Worm (Caenorhabditis elegans) whole organism, young adult: Measurements from ENCODE around the gene clc-6.

Experiments used
- D2030.7 ChIP-seq: fragments of 200-800 bp; sonication (Bioruptor generic); IDR thresholded peaks from 2 replicates; pipeline ENCODE4 v1.3.6; 2022; ENCODE audit warnings: missing genetic modification reagents, missing genetic modification characterization, missing compliant biosample characterization
- F22D6.2 ChIP-seq: sonication (generic microtip); optimal IDR thresholded peaks from 2 replicates; lab custom pipeline; 2016; ENCODE audit warnings: mild to moderate bottlenecking, missing genetic modification characterization, missing compliant biosample characterization
- F23B12.7 ChIP-seq: sonication (generic microtip); optimal IDR thresholded peaks from 2 replicates; lab custom pipeline; 2017; ENCODE audit warnings: missing genetic modification characterization, mild to moderate bottlenecking, missing compliant biosample characterization, antibody characterized with exemption, moderate library complexity; ENCODE audit not compliant: insufficient read depth
- F39B2.1 ChIP-seq: fragments of 200-800 bp; sonication (Bioruptor generic); IDR thresholded peaks from 2 replicates; pipeline ENCODE4 v1.3.6; 2022; ENCODE audit warnings: missing genetic modification reagents, missing genetic modification characterization, missing compliant biosample characterization
- F55B11.4 ChIP-seq: sonication (generic microtip); optimal IDR thresholded peaks from 2 replicates; lab custom pipeline; 2016; ENCODE audit warnings: missing compliant biosample characterization, missing genetic modification characterization, borderline replicate concordance; ENCODE audit not compliant: insufficient read depth
- F57C9.4 ChIP-seq: sonication (generic microtip); optimal IDR thresholded peaks from 2 replicates; lab custom pipeline; 2017; ENCODE audit warnings: mild to moderate bottlenecking, missing genetic modification characterization, missing compliant biosample characterization
- Y67H2A.10 ChIP-seq: fragments of 200-800 bp; sonication (Bioruptor generic); conservative IDR thresholded peaks from 2 replicates; pipeline ENCODE4 v1.3.6; 2022; ENCODE audit warnings: missing genetic modification reagents, missing genetic modification characterization, missing compliant biosample characterization
- ZK185.1 ChIP-seq: sonication (generic microtip); optimal IDR thresholded peaks from 2 replicates; lab custom pipeline; 2016; ENCODE audit warnings: mild to moderate bottlenecking, missing genetic modification characterization, missing compliant biosample characterization; ENCODE audit not compliant: poor library complexity, severe bottlenecking
- attf-3 ChIP-seq: fragments of 200-800 bp; sonication (Bioruptor generic); conservative IDR thresholded peaks from 2 replicates; pipeline ENCODE4 v1.3.6; 2022; ENCODE audit warnings: missing genetic modification reagents, missing genetic modification characterization, missing compliant biosample characterization
- attf-5 ChIP-seq: fragments of 200-800 bp; sonication (Bioruptor generic); optimal IDR thresholded peaks from 2 replicates; lab custom pipeline; 2018; ENCODE audit warnings: mild to moderate bottlenecking, missing genetic modification characterization, missing compliant biosample characterization
- attf-6 ChIP-seq: fragments of 200-800 bp; sonication (Bioruptor generic); IDR thresholded peaks from 2 replicates; pipeline ENCODE4 v1.3.6; 2022; ENCODE audit warnings: missing genetic modification reagents, missing genetic modification characterization, missing compliant biosample characterization
- bed-1 ChIP-seq: fragments of 200-800 bp; sonication (Bioruptor generic); IDR thresholded peaks from 2 replicates; pipeline ENCODE4 v1.3.6; 2022; ENCODE audit warnings: missing genetic modification reagents, missing genetic modification characterization, missing compliant biosample characterization
- bed-2 ChIP-seq: fragments of 200-800 bp; sonication (Bioruptor generic); IDR thresholded peaks from 2 replicates; pipeline ENCODE4 v1.3.6; 2022; ENCODE audit warnings: missing genetic modification reagents, missing genetic modification characterization, missing compliant biosample characterization
- cebp-1 ChIP-seq, 2 experiments: fragments of 200-800 bp in 1 of 2; sonication (Bioruptor generic) in 1 of 2; sonication (generic microtip) in 1 of 2; IDR thresholded peaks in 1 of 2; optimal IDR thresholded peaks in 1 of 2; 2 replicates each; pipeline versions ENCODE4 v1.3.6 to Lab custom; 2017 to 2022; ENCODE audit warnings: missing compliant biosample characterization in 2 of 2, missing genetic modification characterization in 2 of 2, mild to moderate bottlenecking in 1 of 2, missing genetic modification reagents in 1 of 2, moderate library complexity in 1 of 2
- ceh-100 ChIP-seq: fragments of 200-800 bp; sonication (Bioruptor generic); IDR thresholded peaks from 2 replicates; pipeline ENCODE4 v1.3.6; 2022; ENCODE audit warnings: missing genetic modification reagents, missing genetic modification characterization, missing compliant biosample characterization
- ceh-27 ChIP-seq: fragments of 200-800 bp; sonication (Bioruptor generic); optimal IDR thresholded peaks from 2 replicates; lab custom pipeline; 2018; ENCODE audit warnings: mild to moderate bottlenecking, missing genetic modification characterization, moderate library complexity, missing compliant biosample characterization
- ceh-79 ChIP-seq: sonication (generic microtip); optimal IDR thresholded peaks from 2 replicates; lab custom pipeline; 2017; ENCODE audit warnings: mild to moderate bottlenecking, missing genetic modification characterization, missing compliant biosample characterization
- chd-7 ChIP-seq: sonication (generic microtip); optimal IDR thresholded peaks from 2 replicates; lab custom pipeline; 2016; ENCODE audit warnings: mild to moderate bottlenecking, missing genetic modification characterization, moderate library complexity, missing compliant biosample characterization
- dpl-1 ChIP-seq: fragments of 150-350 bp; optimal IDR thresholded peaks from 2 replicates; lab custom pipeline; 2014; ENCODE audit warnings: missing biosample characterization, missing genetic modification reagents, missing genetic modification characterization
- egl-18 ChIP-seq: fragments of 200-800 bp; sonication (Bioruptor generic); IDR thresholded peaks from 2 replicates; pipeline ENCODE4 v1.3.6; 2022; ENCODE audit warnings: missing genetic modification reagents, missing genetic modification characterization, missing compliant biosample characterization
- egl-44 ChIP-seq: fragments of 200-800 bp; sonication (Bioruptor generic); IDR thresholded peaks from 2 replicates; pipeline ENCODE4 v1.3.6; 2022; ENCODE audit warnings: missing genetic modification reagents, missing genetic modification characterization, missing compliant biosample characterization
- ekl-4 ChIP-seq: fragments of 200-800 bp; sonication (Bioruptor generic); IDR thresholded peaks from 2 replicates; pipeline ENCODE4 v1.3.6; 2022; ENCODE audit warnings: missing genetic modification reagents, missing genetic modification characterization, missing compliant biosample characterization
- him-1 ChIP-seq: sonication (generic microtip); optimal IDR thresholded peaks from 2 replicates; lab custom pipeline; 2016; ENCODE audit warnings: missing genotype, missing genetic modification reagents, missing genetic modification characterization, missing compliant biosample characterization
- hmg-1.2 ChIP-seq: fragments of 200-800 bp; sonication (Bioruptor generic); IDR thresholded peaks from 2 replicates; pipeline ENCODE4 v1.3.6; 2022; ENCODE audit warnings: missing genetic modification reagents, missing genetic modification characterization, missing compliant biosample characterization
- hrde-1 ChIP-seq: sonication (generic microtip); optimal IDR thresholded peaks from 2 replicates; lab custom pipeline; 2016; ENCODE audit warnings: missing genetic modification characterization, mild to moderate bottlenecking, missing compliant biosample characterization, moderate library complexity, missing genotype, missing genetic modification reagents, borderline replicate concordance
- hsf-1 ChIP-seq: fragments of 200-800 bp; sonication (Bioruptor generic); IDR thresholded peaks from 2 replicates; pipeline ENCODE4 v1.3.6; 2022; ENCODE audit warnings: missing genetic modification reagents, missing genetic modification characterization, missing compliant biosample characterization
- lag-1 ChIP-seq: fragments of 200-800 bp; sonication (Bioruptor generic); IDR thresholded peaks from 2 replicates; pipeline ENCODE4 v1.3.6; 2022; ENCODE audit warnings: missing genetic modification reagents, missing genetic modification characterization, missing compliant biosample characterization
- lin-35 ChIP-seq, 3 experiments: fragments of 150-350 bp in 2 of 3; sonication (generic microtip) in 1 of 3; optimal IDR thresholded peaks; 2 replicates each; lab custom pipeline; 2014 to 2018; ENCODE audit warnings: missing biosample characterization in 3 of 3, missing genetic modification characterization in 3 of 3, missing genetic modification reagents in 3 of 3
- lin-54 ChIP-seq: fragments of 200-800 bp; sonication (Bioruptor generic); optimal IDR thresholded peaks from 2 replicates; lab custom pipeline; 2018; ENCODE audit warnings: mild to moderate bottlenecking, missing genetic modification characterization, missing compliant biosample characterization
- lsl-1 ChIP-seq: fragments of 200-800 bp; sonication (Bioruptor generic); optimal IDR thresholded peaks from 2 replicates; lab custom pipeline; 2018; ENCODE audit warnings: mild to moderate bottlenecking, missing genetic modification characterization, moderate library complexity, missing compliant biosample characterization
- madf-10 ChIP-seq: sonication (generic microtip); optimal IDR thresholded peaks from 2 replicates; lab custom pipeline; 2016; ENCODE audit warnings: mild to moderate bottlenecking, missing genetic modification characterization, missing compliant biosample characterization
- madf-3 ChIP-seq: fragments of 200-800 bp; sonication (Bioruptor generic); IDR thresholded peaks from 2 replicates; pipeline ENCODE4 v1.3.6; 2022; ENCODE audit warnings: missing genetic modification reagents, missing genetic modification characterization, missing compliant biosample characterization
- mes-4 ChIP-seq: sonication (generic microtip); optimal IDR thresholded peaks from 2 replicates; lab custom pipeline; 2016; ENCODE audit warnings: missing genotype, missing genetic modification characterization, missing compliant biosample characterization
- mxl-1 ChIP-seq: sonication (generic microtip); optimal IDR thresholded peaks from 2 replicates; lab custom pipeline; 2016; ENCODE audit warnings: missing genetic modification characterization, missing compliant biosample characterization
- nhr-27 ChIP-seq: fragments of 200-800 bp; sonication (Bioruptor generic); optimal IDR thresholded peaks from 2 replicates; lab custom pipeline; 2018; ENCODE audit warnings: mild to moderate bottlenecking, missing genetic modification characterization, moderate library complexity, missing compliant biosample characterization
- pha-4 ChIP-seq: fragments of 150-350 bp; sonication (generic microtip); optimal IDR thresholded peaks from 2 replicates; lab custom pipeline; 2014; ENCODE audit warnings: missing biosample characterization, missing genetic modification reagents, missing genetic modification characterization
- rcor-1 ChIP-seq: fragments of 200-800 bp; sonication (Bioruptor generic); IDR thresholded peaks from 2 replicates; pipeline ENCODE4 v1.3.6; 2022; ENCODE audit warnings: missing genetic modification reagents, missing genetic modification characterization, missing compliant biosample characterization
- sdz-38 ChIP-seq: sonication (generic microtip); optimal IDR thresholded peaks from 2 replicates; lab custom pipeline; 2016; ENCODE audit warnings: missing genotype, missing genetic modification characterization, missing compliant biosample characterization
- snpc-3.4 ChIP-seq: sonication (generic microtip); optimal IDR thresholded peaks from 2 replicates; lab custom pipeline; 2017; ENCODE audit warnings: missing genetic modification characterization, mild to moderate bottlenecking, missing compliant biosample characterization, antibody characterized with exemption, moderate library complexity, missing genotype, missing genetic modification reagents
- somi-1 ChIP-seq: fragments of 200-800 bp; sonication (Bioruptor generic); optimal IDR thresholded peaks from 2 replicates; lab custom pipeline; 2018; ENCODE audit warnings: mild to moderate bottlenecking, missing genetic modification characterization, missing compliant biosample characterization
- tlf-1 ChIP-seq: fragments of 200-800 bp; sonication (Bioruptor generic); optimal IDR thresholded peaks from 2 replicates; lab custom pipeline; 2018; ENCODE audit warnings: mild to moderate bottlenecking, missing genetic modification characterization, missing compliant biosample characterization
- unc-62 ChIP-seq: fragments of 150-350 bp; optimal IDR thresholded peaks from 2 replicates; lab custom pipeline; 2014; ENCODE audit warnings: missing biosample characterization, missing genetic modification reagents, missing genetic modification characterization
- ztf-3 ChIP-seq: fragments of 200-800 bp; sonication (Bioruptor generic); optimal IDR thresholded peaks from 2 replicates; lab custom pipeline; 2018; ENCODE audit warnings: mild to moderate bottlenecking, missing genetic modification characterization, missing compliant biosample characterization

The clc-6 gene

ce11 chrV:11223698-11224097, 27.7 kb upstream of the clc-6 start:
- TF ChIP-seq hmg-1.2 (GFP tag; lab: Robert Waterston, UW) (no peak), egl-18 (GFP tag; lab: Robert Waterston, UW) (no peak), somi-1 (GFP tag; lab: Kevin White, UChicago) (no peak), nhr-27 (tag; lab: Kevin White, UChicago) (no peak), D2030.7 (no peak), ceh-100 (no peak), snpc-3.4 (tag; lab: Kevin White, UChicago) (no peak), rcor-1 (no peak), cebp-1 (GFP tag; IDR thresholded peaks at IDR 0.05; lab: Robert Waterston, UW) (no peak), cebp-1 (tag; optimal IDR thresholded peaks at IDR 0.05; lab: Kevin White, UChicago) (no peak), bed-1 (no peak), F39B2.1 (GFP tag; lab: Robert Waterston, UW) (no peak), tlf-1 (GFP tag; lab: Kevin White, UChicago) (no peak), hsf-1 (GFP tag; lab: Robert Waterston, UW) (no peak), ceh-79 (tag; lab: Kevin White, UChicago) (no peak), attf-3 (GFP tag; lab: Robert Waterston, UW) (no peak)

ce11 chrV:11220936-11221335, 24.9 kb upstream of the clc-6 start, which contains the start of gene T19B10.2:
Gene T19B10.2, plus strand, starts transcription at chrV:11221302.
- TF ChIP-seq attf-6 (GFP tag; lab: Robert Waterston, UW) = no peak
- TF ChIP-seq ztf-3 (GFP tag; lab: Kevin White, UChicago) = no peak
- TF ChIP-seq egl-44 (GFP tag; lab: Robert Waterston, UW) = no peak
- TF ChIP-seq unc-62 (GFP tag; lab: Kevin White, UChicago) = no peak
- TF ChIP-seq cebp-1 (GFP tag; IDR thresholded peaks at IDR 0.05; lab: Robert Waterston, UW) = no peak
- TF ChIP-seq cebp-1 (tag; optimal IDR thresholded peaks at IDR 0.05; lab: Kevin White, UChicago) = no peak
- TF ChIP-seq lin-54 = no peak
- no peak for TF ChIP-seq F39B2.1 (GFP tag; lab: Robert Waterston, UW)
- no peak for TF ChIP-seq mxl-1 (tag; lab: Kevin White, UChicago)
- no peak for TF ChIP-seq dpl-1
- TF ChIP-seq pha-4 (tag; lab: Kevin White, UChicago) = no peak
- TF ChIP-seq bed-1 = no peak

ce11 chrV:11220415-11220814, 24.4 kb upstream of the clc-6 start:
- TF ChIP-seq mxl-1 (tag; lab: Kevin White, UChicago) (no peak), ekl-4 (GFP tag; lab: Robert Waterston, UW) (no peak), Y67H2A.10 (no peak), hrde-1 (tag; lab: Kevin White, UChicago) (no peak), ZK185.1 (no peak), mes-4 (tag; lab: Kevin White, UChicago) (no peak), lsl-1 (no peak)

- TF ChIP-seq madf-10 (tag; lab: Kevin White, UChicago) = no peak
- no peak for TF ChIP-seq hsf-1 (GFP tag; lab: Robert Waterston, UW)
- no peak for TF ChIP-seq chd-7 (tag; lab: Kevin White, UChicago)
- TF ChIP-seq him-1 = no peak
- TF ChIP-seq D2030.7 = no peak
- TF ChIP-seq sdz-38 (tag; lab: Kevin White, UChicago) = no peak
- TF ChIP-seq attf-5 (GFP tag; lab: Kevin White, UChicago) = no peak
- TF ChIP-seq lag-1 (GFP tag; lab: Robert Waterston, UW) = no peak
- no peak for TF ChIP-seq F55B11.4 (tag; lab: Kevin White, UChicago)
- no peak for TF ChIP-seq F22D6.2 (tag; lab: Kevin White, UChicago)
- TF ChIP-seq F23B12.7 (tag; lab: Kevin White, UChicago) = no peak
- no peak for TF ChIP-seq bed-1
- no peak for TF ChIP-seq somi-1 (GFP tag; lab: Kevin White, UChicago)
- no peak for TF ChIP-seq madf-3 (GFP tag; lab: Robert Waterston, UW)
- TF ChIP-seq bed-2 = no peak
- no peak for TF ChIP-seq lin-35 (GFP tag; optimal IDR thresholded peaks at IDR 0.05; lab: Kevin White, UChicago)
- TF ChIP-seq F57C9.4 (tag; lab: Kevin White, UChicago) = no peak
- TF ChIP-seq rcor-1 = no peak
- TF ChIP-seq ceh-27 (GFP tag; lab: Kevin White, UChicago) = no peak
- TF ChIP-seq nhr-27 (tag; lab: Kevin White, UChicago) = no peak
- TF ChIP-seq, all 124 proteins: peak for 0
These were observed 21.4 kb upstream of the clc-6 start, which contains the start of gene cyp-29A2 for ce11 chrV:11217394-11217793. Gene cyp-29A2, plus strand, starts transcription at chrV:11217583.
